Worm (Caenorhabditis elegans) whole organism, L4/young adult: Measurements from ENCODE around the gene F56D6.6.

Experiments used
- W03F9.2 ChIP-seq: fragments of 150-350 bp; optimal IDR thresholded peaks from 2 replicates; lab custom pipeline; 2014; ENCODE audit warnings: missing biosample characterization, missing genetic modification characterization
- dao-5 ChIP-seq: sonication (generic microtip); optimal IDR thresholded peaks from 2 replicates; lab custom pipeline; 2016; ENCODE audit warnings: missing genotype, missing genetic modification characterization, moderate library complexity, missing compliant biosample characterization
- him-1 ChIP-seq: sonication (generic microtip); optimal IDR thresholded peaks from 2 replicates; lab custom pipeline; 2016; ENCODE audit warnings: missing genotype, missing genetic modification reagents, missing genetic modification characterization, missing compliant biosample characterization

Gene F56D6.6

ce11 chrIV:3873706-3874105 lies 29.3 kb upstream of the F56D6.6 start, which contains the start of gene F37C4.5:
TSS of gene F37C4.5 (minus strand) at chrIV:3873806.
- TF ChIP-seq dao-5 (tag; lab: Kevin White, UChicago) (no peak), W03F9.2 (tag; lab: Kevin White, UChicago) (no peak), him-1 (tag; lab: Kevin White, UChicago) (no peak)

- TF ChIP-seq dao-5 (tag; lab: Kevin White, UChicago), result no peak
- TF ChIP-seq W03F9.2 (tag; lab: Kevin White, UChicago), result no peak
- no peak for TF ChIP-seq him-1 (tag; lab: Kevin White, UChicago)
Measured at ce11 chrIV:3874417-3874816, 28.6 kb upstream of the F56D6.6 start.

ce11 chrIV:3875260-3875659 lies 27.8 kb upstream of the F56D6.6 start:
- no peak for TF ChIP-seq dao-5 (tag; lab: Kevin White, UChicago)
- TF ChIP-seq him-1 (tag; lab: Kevin White, UChicago), result no peak
- no peak for TF ChIP-seq W03F9.2 (tag; lab: Kevin White, UChicago)

- TF ChIP-seq him-1 (tag; lab: Kevin White, UChicago) (no peak), dao-5 (tag; lab: Kevin White, UChicago) (no peak), W03F9.2 (tag; lab: Kevin White, UChicago) (no peak)
Measured at ce11 chrIV:3876955-3877354, 26.1 kb upstream of the F56D6.6 start.

ce11 chrIV:3878283-3878938 lies 24.6 kb upstream of the F56D6.6 start, which contains the start of gene F37C4.6:
TSS of gene F37C4.6 (minus strand) at chrIV:3878333.
- TF ChIP-seq him-1 (tag; lab: Kevin White, UChicago), result no peak
- no peak for TF ChIP-seq dao-5 (tag; lab: Kevin White, UChicago)
- TF ChIP-seq W03F9.2 (tag; lab: Kevin White, UChicago), result no peak

- TF ChIP-seq dao-5 (tag; lab: Kevin White, UChicago) (no peak), him-1 (tag; lab: Kevin White, UChicago) (no peak)
Measured at ce11 chrIV:3881119-3881518, 21.9 kb upstream of the F56D6.6 start, which contains the start of the genes F37C4.8 and oac-23. TSS of gene F37C4.8 (minus strand) at chrIV:3881219. TSS of gene oac-23 (plus strand) at chrIV:3881441.

ce11 chrIV:3885369-3885768 lies 17.7 kb upstream of the F56D6.6 start, which contains the start of gene oac-22:
TSS of gene oac-22 (plus strand) at chrIV:3885669.
- TF ChIP-seq dao-5 (tag; lab: Kevin White, UChicago) (no peak), him-1 (tag; lab: Kevin White, UChicago) (no peak), W03F9.2 (tag; lab: Kevin White, UChicago) (no peak)

ce11 chrIV:3888963-3889362 lies 14.1 kb upstream of the F56D6.6 start, which contains the start of gene oac-21:
TSS of gene oac-21 (plus strand) at chrIV:3889263.
- no peak for TF ChIP-seq him-1 (tag; lab: Kevin White, UChicago)
- TF ChIP-seq W03F9.2 (tag; lab: Kevin White, UChicago), result no peak
- TF ChIP-seq dao-5 (tag; lab: Kevin White, UChicago), result no peak

- no peak for TF ChIP-seq W03F9.2 (tag; lab: Kevin White, UChicago)
- TF ChIP-seq dao-5 (tag; lab: Kevin White, UChicago), result no peak
- no peak for TF ChIP-seq him-1 (tag; lab: Kevin White, UChicago)
Measured at ce11 chrIV:3892027-3892426, 11.0 kb upstream of the F56D6.6 start, which contains the start of gene F56D6.9. TSS of gene F56D6.9 (plus strand) at chrIV:3892327.

ce11 chrIV:3894004-3894480 lies 9.0 kb upstream of the F56D6.6 start, which contains the start of gene F56D6.8:
TSS of gene F56D6.8 (minus strand) at chrIV:3894430.
- TF ChIP-seq W03F9.2 (tag; lab: Kevin White, UChicago) (no peak), him-1 (tag; lab: Kevin White, UChicago) (no peak), dao-5 (tag; lab: Kevin White, UChicago) (no peak)

- TF ChIP-seq dao-5 (tag; lab: Kevin White, UChicago), result no peak
- no peak for TF ChIP-seq W03F9.2 (tag; lab: Kevin White, UChicago)
- TF ChIP-seq him-1 (tag; lab: Kevin White, UChicago), result no peak
Measured at ce11 chrIV:3894770-3895169, 8.3 kb upstream of the F56D6.6 start, which contains the start of gene dct-8. TSS of gene dct-8 (plus strand) at chrIV:3895070.

ce11 chrIV:3899719-3900554 lies 3.1 kb upstream of the F56D6.6 start, which contains the start of gene srz-62:
TSS of gene srz-62 (plus strand) at chrIV:3900504.
- TF ChIP-seq W03F9.2 (tag; lab: Kevin White, UChicago) (no peak), him-1 (tag; lab: Kevin White, UChicago) (no peak), dao-5 (tag; lab: Kevin White, UChicago) (no peak)

- TF ChIP-seq him-1 (tag; lab: Kevin White, UChicago) (no peak), dao-5 (tag; lab: Kevin White, UChicago) (no peak), W03F9.2 (tag; lab: Kevin White, UChicago) (no peak)
Measured at ce11 chrIV:3904620-3905019, 1.6 kb downstream of the F56D6.6 start, which contains the start of gene F56D6.21. TSS of gene F56D6.21 (plus strand) at chrIV:3904920.
